Fruit fly (Drosophila melanogaster) S2 (cell line): ENCODE data around the gene CG45045.

Experiments used
- CG8478 ChIP-seq: fragments of >200 bp; optimal IDR thresholded peaks from 2 replicates; lab custom pipeline; 2018
- CTCF ChIP-seq, 2 experiments: fragments of >200 bp; optimal IDR thresholded peaks; 2 replicates each; lab custom pipeline; 2018

Gene CG45045

dm6 chr3R:17684854-17685253 is 17.5 kb downstream of the CG45045 start, which contains the start of the genes CG31251 and CG31360:
TSS of gene CG31251 (minus strand) at chr3R:17684915.
TSS of gene CG31360 (plus strand) at chr3R:17685097.
- TF ChIP-seq CTCF (optimal IDR thresholded peaks at IDR 0.05; lab: Kevin White, UChicago) (no peak), CG8478 (lab: Kevin White, UChicago) (no peak)

DNA sequence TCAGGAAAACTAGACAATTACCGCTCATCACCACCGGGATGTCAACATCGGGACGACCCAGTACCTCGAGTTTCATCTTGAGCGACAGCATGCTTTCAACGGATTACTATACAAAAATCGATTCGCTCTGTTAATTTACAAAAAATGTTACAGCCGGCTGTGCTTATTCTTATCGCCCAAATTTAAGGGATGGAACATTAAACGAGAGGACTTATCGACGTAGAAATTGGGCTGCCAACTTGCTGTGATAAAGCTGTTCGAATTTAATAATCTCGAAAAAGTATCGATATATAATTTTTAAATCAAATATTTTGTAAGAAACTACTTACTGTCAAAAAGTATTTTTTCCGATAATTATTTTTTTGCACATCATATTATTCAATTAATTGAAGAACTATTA is 19.5 kb downstream of the CG45045 start, which contains the start of gene CG31249:
TSS of gene CG31249 (minus strand) at position 197 of the 400 bp plus-strand sequence.
- TF ChIP-seq CTCF (optimal IDR thresholded peaks at IDR 0.05; lab: Kevin White, UChicago) = no peak
- TF ChIP-seq CG8478 (lab: Kevin White, UChicago) = no peak

DNA sequence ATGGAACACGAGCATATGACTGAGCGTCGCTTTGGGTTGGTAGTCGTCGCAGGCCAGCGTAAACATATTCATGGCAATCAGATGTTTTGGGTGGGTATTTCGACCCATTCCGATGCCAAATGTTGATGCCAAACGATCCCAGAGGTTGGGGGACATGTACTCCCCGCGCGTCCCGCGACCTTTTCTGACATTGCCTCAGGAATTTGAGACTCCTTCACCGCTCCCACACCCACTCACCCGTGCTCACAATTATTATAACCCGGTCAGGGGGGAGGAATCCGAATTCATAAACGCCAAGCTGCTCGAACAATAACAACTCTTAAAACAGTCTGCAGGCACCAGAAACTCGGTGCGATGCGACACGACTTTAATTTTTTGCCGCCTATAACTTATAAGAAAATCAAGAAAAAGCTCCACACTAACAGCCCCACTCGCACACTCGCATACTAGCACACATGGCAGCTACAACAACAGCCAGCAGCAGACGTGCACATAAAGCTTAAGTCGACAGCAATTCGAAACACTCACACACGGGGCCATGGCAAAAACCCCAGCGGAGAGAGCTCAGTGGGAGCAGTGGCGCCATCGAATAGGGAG is 32.6 kb downstream of the CG45045 start:
- no peak for TF ChIP-seq CTCF (optimal IDR thresholded peaks at IDR 0.05; lab: Kevin White, UChicago)
- TF ChIP-seq CG8478 (lab: Kevin White, UChicago) = no peak

DNA sequence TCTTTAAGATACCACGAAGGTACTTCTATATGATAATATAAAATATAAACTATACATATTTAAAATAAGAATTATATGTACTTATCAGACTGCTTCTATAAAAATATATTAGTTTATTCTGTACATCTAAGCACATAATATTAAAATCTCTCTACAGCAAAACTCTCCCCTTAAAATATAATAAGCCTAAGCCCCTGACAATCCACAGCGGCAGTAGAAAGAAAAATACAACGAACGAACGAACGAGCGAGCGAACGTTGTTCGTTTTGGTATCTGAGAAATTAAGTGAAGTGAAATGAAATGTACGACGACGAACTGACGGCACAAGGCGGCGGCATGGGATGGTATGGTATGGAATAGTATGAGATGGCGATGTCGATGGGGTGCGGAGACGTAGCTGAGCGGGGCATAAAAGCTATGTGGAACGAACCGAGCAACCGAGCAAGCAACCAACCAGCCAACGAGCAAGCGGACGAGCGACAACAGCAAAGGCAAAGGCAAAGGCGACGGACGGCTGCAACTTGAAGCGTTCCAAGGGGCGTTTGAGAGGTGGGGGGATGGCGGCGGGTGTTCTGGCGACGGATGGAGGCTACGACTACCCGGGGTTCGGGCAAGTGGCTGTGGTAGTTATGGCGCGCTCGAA is 33.2 kb downstream of the CG45045 start:
- TF ChIP-seq CG8478 (lab: Kevin White, UChicago) (no peak), CTCF (optimal IDR thresholded peaks at IDR 0.05; lab: Kevin White, UChicago) (no peak)

DNA sequence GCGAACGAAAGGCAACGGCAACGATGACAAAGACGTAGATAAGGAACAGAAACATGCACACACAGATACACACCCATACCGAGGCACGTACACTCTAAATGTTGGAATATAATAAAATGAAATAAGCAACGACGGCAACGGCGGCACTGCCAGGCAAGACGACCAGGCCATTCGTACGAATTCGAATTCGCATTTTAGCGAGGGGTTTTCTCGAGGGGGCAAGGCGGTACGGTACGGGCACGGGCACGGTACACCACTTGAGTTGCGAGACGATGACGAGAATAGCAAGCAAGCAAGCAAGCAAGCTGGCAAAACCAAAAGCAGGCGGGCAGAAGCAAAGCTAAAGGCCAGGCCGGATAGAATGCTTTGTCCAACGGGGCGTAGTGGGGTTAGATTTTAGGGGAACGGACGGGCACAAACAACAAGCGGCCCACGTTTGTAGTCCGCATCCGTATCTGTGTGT is 33.8 kb downstream of the CG45045 start:
- TF ChIP-seq CTCF (optimal IDR thresholded peaks at IDR 0.05; lab: Kevin White, UChicago) (no peak), CG8478 (lab: Kevin White, UChicago) (no peak)

dm6 chr3R:17701971-17702845 is 34.8 kb downstream of the CG45045 start:
- TF ChIP-seq CTCF (optimal IDR thresholded peaks at IDR 0.05; lab: Kevin White, UChicago) (no peak), CG8478 (lab: Kevin White, UChicago) (no peak)

DNA sequence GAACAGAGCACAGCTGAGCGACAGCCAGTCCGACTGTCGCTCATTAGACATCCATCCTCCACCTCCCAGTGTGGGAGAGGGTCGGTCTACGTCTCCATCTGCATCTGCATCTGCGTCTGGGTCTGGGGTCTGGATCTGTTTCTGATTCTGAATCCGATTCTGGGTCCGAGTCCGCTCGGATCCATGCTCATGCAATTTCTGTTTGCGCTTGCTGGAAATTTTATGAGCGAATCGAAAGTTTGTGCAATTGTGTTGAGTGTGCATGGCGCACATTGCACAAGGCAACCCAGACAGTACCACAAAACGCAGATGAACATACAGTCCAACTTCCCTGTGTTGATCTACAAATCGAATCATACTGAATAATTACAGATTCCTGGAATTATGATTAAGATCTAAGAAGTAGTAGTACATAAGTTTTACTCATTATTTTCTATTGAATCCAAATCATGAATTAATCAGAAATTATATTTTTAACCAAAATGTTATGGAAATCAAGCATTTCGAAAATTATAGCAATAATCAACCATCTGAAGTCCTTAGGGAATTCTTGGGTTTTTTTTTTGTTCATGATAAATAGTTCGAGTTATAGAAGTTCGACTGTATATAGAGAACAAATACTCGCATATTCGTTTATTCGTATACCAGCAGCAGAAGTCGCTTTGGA is 35.8 kb downstream of the CG45045 start:
- no peak for TF ChIP-seq CG8478 (lab: Kevin White, UChicago)
- no peak for TF ChIP-seq CTCF (optimal IDR thresholded peaks at IDR 0.05; lab: Kevin White, UChicago)

DNA sequence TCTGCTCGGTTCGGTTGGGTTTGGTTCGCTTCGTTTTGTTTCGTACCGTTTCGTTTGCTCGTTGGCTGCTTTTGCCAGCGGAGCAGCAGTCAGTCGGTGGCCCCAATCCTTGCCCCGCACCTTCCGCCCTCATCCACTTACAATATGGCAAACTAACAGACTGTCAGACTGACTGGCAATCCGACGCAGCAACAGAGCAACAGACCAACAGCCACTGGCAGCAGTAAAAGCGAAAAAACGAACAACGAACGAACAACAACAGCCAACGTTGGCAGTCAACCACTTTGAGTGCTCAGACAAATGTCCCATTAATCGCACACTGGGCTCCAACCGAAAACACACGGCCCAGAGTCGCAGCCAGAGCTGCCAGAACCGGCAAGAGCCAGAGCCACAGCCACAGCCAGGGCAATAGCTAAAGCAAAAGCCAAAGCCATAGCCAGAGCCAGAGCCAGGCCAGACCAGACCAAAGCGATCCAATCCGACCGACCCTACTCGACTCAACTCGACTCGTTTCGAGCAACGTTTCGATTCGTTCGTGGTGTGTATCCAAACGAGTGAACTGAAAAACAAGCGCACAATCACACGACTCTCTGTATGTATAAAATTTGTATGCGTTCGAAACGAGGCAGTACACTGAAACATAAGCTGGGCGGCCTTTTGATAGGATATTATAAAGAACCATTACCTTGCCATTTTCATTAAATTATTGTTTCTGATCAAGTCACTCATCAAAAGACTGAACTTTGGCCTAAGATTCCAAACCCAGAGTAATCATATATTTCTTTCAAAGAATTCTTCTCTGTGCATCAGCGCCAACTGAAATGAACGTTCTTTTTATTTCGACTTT is 36.5 kb downstream of the CG45045 start:
- TF ChIP-seq CG8478 (lab: Kevin White, UChicago) = no peak

- no peak for TF ChIP-seq CTCF (optimal IDR thresholded peaks at IDR 0.05; lab: Kevin White, UChicago)
These were observed 37.1 kb downstream of the CG45045 start for dm6 chr3R:17704538-17704854.

DNA sequence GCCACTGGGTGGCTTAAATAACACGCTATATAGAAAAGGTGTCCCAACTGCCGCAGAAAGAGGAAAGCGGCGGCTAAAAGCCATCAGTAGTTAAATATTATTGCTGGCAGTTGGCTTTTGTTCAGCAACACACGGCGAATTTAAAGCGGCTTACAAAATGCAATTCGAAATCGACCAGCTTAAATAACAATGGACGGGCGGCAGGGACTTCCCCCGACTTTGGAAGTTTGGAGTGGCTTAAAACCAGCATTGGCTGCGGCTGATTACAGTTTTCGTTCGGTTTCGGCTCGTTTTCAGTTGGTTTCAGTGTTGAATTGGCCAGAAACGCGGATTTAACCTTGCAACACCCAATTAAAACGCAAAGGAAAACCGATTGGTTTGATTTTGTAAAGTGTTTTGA is 37.8 kb downstream of the CG45045 start:
- TF ChIP-seq CG8478 (lab: Kevin White, UChicago) (no peak), CTCF (optimal IDR thresholded peaks at IDR 0.05; lab: Kevin White, UChicago) (no peak)

dm6 chr3R:17705899-17706831 is 38.8 kb downstream of the CG45045 start:
- TF ChIP-seq CTCF (optimal IDR thresholded peaks at IDR 0.05; lab: Kevin White, UChicago) = no peak
- no peak for TF ChIP-seq CG8478 (lab: Kevin White, UChicago)

- no peak for TF ChIP-seq CTCF (optimal IDR thresholded peaks at IDR 0.05; lab: Kevin White, UChicago)
- TF ChIP-seq CG8478 (lab: Kevin White, UChicago) = no peak
These were observed 39.6 kb downstream of the CG45045 start for dm6 chr3R:17706971-17707406.

- TF ChIP-seq CTCF (optimal IDR thresholded peaks at IDR 0.05; lab: Kevin White, UChicago) = no peak
- TF ChIP-seq CG8478 (lab: Kevin White, UChicago) = no peak
These were observed 40.4 kb downstream of the CG45045 start for dm6 chr3R:17707799-17708198.
